Fruit fly (Drosophila melanogaster) whole organism, pupa: ENCODE measurements around the gene Ice2.

Source experiments
- CG10348 ChIP-seq: fragments of 200-800 bp; sonication (Bioruptor generic); IDR thresholded peaks from 2 replicates; pipeline ENCODE4 v1.3.6; 2022; ENCODE audit warnings: missing biosample characterization, missing genetic modification characterization
- CG13204 ChIP-seq: fragments of 200-800 bp; sonication (Bioruptor generic); optimal IDR thresholded peaks from 2 replicates; lab custom pipeline; 2018; ENCODE audit warnings: missing biosample characterization, mild to moderate bottlenecking, missing genetic modification characterization, moderate library complexity
- CG32121 ChIP-seq: fragments of 200-800 bp; sonication (Bioruptor generic); IDR thresholded peaks from 2 replicates; pipeline ENCODE4 v1.3.6; 2022; ENCODE audit warnings: missing biosample characterization, missing genetic modification characterization
- CG34367 ChIP-seq: fragments of 200-800 bp; sonication (Bioruptor generic); optimal IDR thresholded peaks from 2 replicates; lab custom pipeline; 2018; ENCODE audit warnings: missing biosample characterization, mild to moderate bottlenecking, missing genetic modification characterization
- CG4496 ChIP-seq: fragments of 200-800 bp; sonication (Bioruptor generic); IDR thresholded peaks from 3 replicates; pipeline ENCODE4 v1.3.6; 2022; ENCODE audit warnings: missing biosample characterization, missing genetic modification characterization
- CG8159 ChIP-seq: fragments of 200-800 bp; sonication (Bioruptor generic); optimal IDR thresholded peaks from 3 replicates; lab custom pipeline; 2018; ENCODE audit warnings: missing biosample characterization, mild to moderate bottlenecking, missing genetic modification characterization, moderate library complexity
- CG8301 ChIP-seq: fragments of 200-800 bp; sonication (Bioruptor generic); optimal IDR thresholded peaks from 2 replicates; lab custom pipeline; 2018; ENCODE audit warnings: missing biosample characterization, mild to moderate bottlenecking, missing genetic modification characterization
- CG9948 ChIP-seq: fragments of 200-800 bp; sonication (Bioruptor generic); optimal IDR thresholded peaks from 2 replicates; lab custom pipeline; 2018; ENCODE audit warnings: missing biosample characterization, mild to moderate bottlenecking, missing genetic modification characterization, moderate library complexity
- EcR ChIP-seq: fragments of 200-800 bp; sonication (Bioruptor generic); optimal IDR thresholded peaks from 3 replicates; lab custom pipeline; 2019; ENCODE audit warnings: missing biosample characterization, missing genetic modification characterization, mild to moderate bottlenecking, moderate library complexity, missing genetic modification reagents
- Ets98B ChIP-seq: fragments of 200-800 bp; sonication (Bioruptor generic); IDR thresholded peaks from 2 replicates; pipeline ENCODE4 v1.3.6; 2022; ENCODE audit warnings: missing biosample characterization, missing genetic modification characterization
- Pif1B ChIP-seq: fragments of 200-800 bp; sonication (Bioruptor generic); optimal IDR thresholded peaks from 3 replicates; lab custom pipeline; 2016; ENCODE audit warnings: missing biosample characterization, missing genetic modification characterization
- Snoo ChIP-seq: fragments of 200-800 bp; sonication (Bioruptor generic); optimal IDR thresholded peaks from 3 replicates; lab custom pipeline; 2017; ENCODE audit warnings: missing biosample characterization, mild to moderate bottlenecking, missing genetic modification characterization, inconsistent platforms
- fd96Ca ChIP-seq: fragments of 200-800 bp; sonication (Bioruptor generic); IDR thresholded peaks from 3 replicates; pipeline ENCODE4 v1.3.6; 2022; ENCODE audit warnings: missing biosample characterization, missing genetic modification characterization
- rn ChIP-seq: fragments of 200-800 bp; sonication (Bioruptor generic); IDR thresholded peaks from 2 replicates; pipeline ENCODE4 v1.3.6; 2022; ENCODE audit warnings: missing biosample characterization, missing genetic modification characterization

dm6 chr3R:21151090-21151870 is 21.3 kb downstream of the Ice2 start:
- TF ChIP-seq CG9948 (tag; lab: Kevin White, UChicago), result peak; percentile 20
- peak; percentile 75 for TF ChIP-seq CG32121
- TF ChIP-seq EcR (GFP tag; lab: Kevin White, UChicago), result no peak
- peak; percentile 31; the same call in 1 of the 2 replicates for TF ChIP-seq Ets98B (GFP tag; lab: Robert Waterston, UW)
- TF ChIP-seq CG8301, result no peak
- no peak for TF ChIP-seq fd96Ca (GFP tag; lab: Robert Waterston, UW)
- TF ChIP-seq CG34367 (tag; lab: Kevin White, UChicago), result no peak
- no peak for TF ChIP-seq rn (GFP tag; lab: Robert Waterston, UW)
- no peak for TF ChIP-seq CG13204 (GFP tag; lab: Kevin White, UChicago)
- TF ChIP-seq CG10348, result no peak
- TF ChIP-seq CG4496 (GFP tag; lab: Robert Waterston, UW), result peak; percentile 58
- no peak for TF ChIP-seq Snoo (tag; lab: Kevin White, UChicago)
- no peak for TF ChIP-seq CG8159 (tag; lab: Kevin White, UChicago)
- TF ChIP-seq Pif1B (GFP tag; lab: Kevin White, UChicago), result no peak
